Fruit fly (Drosophila melanogaster) whole organism, embryonic: ENCODE data around the gene cindr.

Source experiments
- Atf3 ChIP-seq: fragments of 200-800 bp; sonication (Bioruptor generic); optimal IDR thresholded peaks from 3 replicates; lab custom pipeline; 2016; ENCODE audit warnings: missing biosample characterization, missing genetic modification characterization
- B-H2 ChIP-seq: fragments of 200-800 bp; sonication (Bioruptor generic); optimal IDR thresholded peaks from 2 replicates; lab custom pipeline; 2018; ENCODE audit warnings: missing biosample characterization, mild to moderate bottlenecking, missing genetic modification characterization
- CG10209 ChIP-seq: fragments of 200-800 bp; sonication (Bioruptor generic); optimal IDR thresholded peaks from 3 replicates; lab custom pipeline; 2017; ENCODE audit warnings: missing biosample characterization, mild to moderate bottlenecking, missing genetic modification characterization, missing genetic modification reagents
- CG10543 ChIP-seq: fragments of 200-800 bp; sonication (Bioruptor generic); optimal IDR thresholded peaks from 3 replicates; lab custom pipeline; 2017; ENCODE audit warnings: missing biosample characterization, mild to moderate bottlenecking, missing genetic modification characterization, moderate library complexity
- CG11085 ChIP-seq: fragments of 200-800 bp; sonication (Bioruptor generic); IDR thresholded peaks from 2 replicates; pipeline ENCODE4 v1.3.6; 2022; ENCODE audit warnings: missing biosample characterization, missing genetic modification characterization
- CG12659 ChIP-seq: fragments of 200-800 bp; sonication (Bioruptor generic); optimal IDR thresholded peaks from 3 replicates; lab custom pipeline; 2017; ENCODE audit warnings: mild to moderate bottlenecking, missing biosample characterization, missing genetic modification reagents, missing genetic modification characterization
- CG13624 ChIP-seq: fragments of 200-800 bp; sonication (Bioruptor generic); optimal IDR thresholded peaks from 2 replicates; lab custom pipeline; 2016; ENCODE audit warnings: missing biosample characterization, missing genetic modification characterization
- CG15514 ChIP-seq: fragments of 200-800 bp; sonication (Bioruptor generic); optimal IDR thresholded peaks from 3 replicates; lab custom pipeline; 2017; ENCODE audit warnings: missing biosample characterization, missing genetic modification characterization, mild to moderate bottlenecking, moderate library complexity, missing genetic modification reagents
- CG15696 ChIP-seq: fragments of 200-800 bp; sonication (Bioruptor generic); optimal IDR thresholded peaks from 2 replicates; lab custom pipeline; 2019; ENCODE audit warnings: missing biosample characterization, mild to moderate bottlenecking, missing genetic modification characterization, moderate library complexity
- CG16779 ChIP-seq: fragments of 200-800 bp; sonication (Bioruptor generic); IDR thresholded peaks from 2 replicates; pipeline ENCODE4 v1.3.6; 2022; ENCODE audit warnings: missing biosample characterization, missing genetic modification characterization
- CG18476 ChIP-seq: fragments of 200-800 bp; sonication (Bioruptor generic); optimal IDR thresholded peaks from 2 replicates; lab custom pipeline; 2016; ENCODE audit warnings: missing biosample characterization, mild to moderate bottlenecking, missing genetic modification characterization
- CG2889 ChIP-seq: fragments of 200-800 bp; sonication (Bioruptor generic); IDR thresholded peaks from 3 replicates; pipeline ENCODE4 v1.3.6; 2022; ENCODE audit warnings: missing biosample characterization, missing genetic modification characterization
- CG34376 ChIP-seq: fragments of 200-800 bp; sonication (Bioruptor generic); optimal IDR thresholded peaks from 2 replicates; lab custom pipeline; 2018; ENCODE audit warnings: missing biosample characterization, mild to moderate bottlenecking, missing genetic modification characterization
- CG7357 ChIP-seq: fragments of 200-800 bp; sonication (Bioruptor generic); IDR thresholded peaks from 3 replicates; pipeline ENCODE4 v1.3.6; 2022; ENCODE audit warnings: missing biosample characterization, missing genetic modification characterization
- CG7556 ChIP-seq: fragments of 200-800 bp; sonication (Bioruptor generic); optimal IDR thresholded peaks from 2 replicates; lab custom pipeline; 2017; ENCODE audit warnings: missing biosample characterization, mild to moderate bottlenecking, missing genetic modification characterization
- CG7963 ChIP-seq: fragments of 200-800 bp; sonication (Bioruptor generic); IDR thresholded peaks from 3 replicates; pipeline ENCODE4 v1.3.6; 2022; ENCODE audit warnings: missing biosample characterization, missing genetic modification characterization; ENCODE audit not compliant: partially characterized antibody
- CG9797 ChIP-seq: fragments of 200-800 bp; sonication (Bioruptor generic); optimal IDR thresholded peaks from 3 replicates; lab custom pipeline; 2018; ENCODE audit warnings: missing biosample characterization, mild to moderate bottlenecking, missing genetic modification characterization
- Dfd ChIP-seq, 2 experiments: fragments of >200 bp; optimal IDR thresholded peaks; 2 replicates each; lab custom pipeline; 2017; ENCODE audit warnings: missing biosample characterization in 2 of 2, missing genetic modification characterization in 2 of 2
- GATAe ChIP-seq: fragments of 200-800 bp; sonication (Bioruptor generic); conservative IDR thresholded peaks from 2 replicates; pipeline ENCODE4 v1.3.6; 2022; ENCODE audit warnings: missing biosample characterization, missing genetic modification characterization
- HHEX ChIP-seq: fragments of 200-800 bp; sonication (Bioruptor generic); optimal IDR thresholded peaks from 3 replicates; lab custom pipeline; 2017; ENCODE audit warnings: missing biosample characterization, mild to moderate bottlenecking, missing genetic modification characterization, missing genetic modification reagents
- HLHmδ ChIP-seq: fragments of 200-800 bp; sonication (Bioruptor generic); optimal IDR thresholded peaks from 2 replicates; lab custom pipeline; 2018; ENCODE audit warnings: missing biosample characterization, mild to moderate bottlenecking, missing genetic modification characterization, moderate library complexity
- Hmx ChIP-seq: fragments of 200-800 bp; sonication (Bioruptor generic); optimal IDR thresholded peaks from 2 replicates; lab custom pipeline; 2016; ENCODE audit warnings: missing biosample characterization, missing genetic modification characterization
- Kr ChIP-seq: fragments of 200-800 bp; sonication (Bioruptor generic); optimal IDR thresholded peaks from 2 replicates; lab custom pipeline; 2017; ENCODE audit warnings: missing biosample characterization, mild to moderate bottlenecking, missing genetic modification characterization
- Neu2 ChIP-seq: fragments of 200-800 bp; sonication (Bioruptor generic); optimal IDR thresholded peaks from 3 replicates; lab custom pipeline; 2016; ENCODE audit warnings: missing biosample characterization, missing genetic modification characterization, borderline replicate concordance
- Ptx1 ChIP-seq: fragments of 200-800 bp; sonication (Bioruptor generic); IDR thresholded peaks from 2 replicates; pipeline ENCODE4 v1.3.6; 2022; ENCODE audit warnings: missing biosample characterization, missing genetic modification characterization
- Sin3A ChIP-seq: fragments of >200 bp; optimal IDR thresholded peaks from 2 replicates; lab custom pipeline; 2018
- Six4 ChIP-seq: fragments of 200-800 bp; sonication (Bioruptor generic); optimal IDR thresholded peaks from 2 replicates; lab custom pipeline; 2016; ENCODE audit warnings: missing biosample characterization, missing genetic modification characterization
- Sry-β ChIP-seq: fragments of 200-800 bp; sonication (Bioruptor generic); optimal IDR thresholded peaks from 2 replicates; lab custom pipeline; 2018; ENCODE audit warnings: missing biosample characterization, mild to moderate bottlenecking, missing genetic modification characterization, moderate library complexity
- Usf ChIP-seq: fragments of 200-800 bp; sonication (Bioruptor generic); optimal IDR thresholded peaks from 2 replicates; lab custom pipeline; 2017; ENCODE audit warnings: missing genotype, missing biosample characterization, missing genetic modification characterization
- YL-1 ChIP-seq: fragments of 200-800 bp; sonication (Bioruptor generic); optimal IDR thresholded peaks from 3 replicates; lab custom pipeline; 2017; ENCODE audit warnings: missing biosample characterization, mild to moderate bottlenecking, missing genetic modification characterization
- ara ChIP-seq: fragments of 200-800 bp; sonication (Bioruptor generic); IDR thresholded peaks from 2 replicates; pipeline ENCODE4 v1.3.6; 2022; ENCODE audit warnings: missing biosample characterization, missing genetic modification characterization
- ato ChIP-seq: fragments of 200-800 bp; sonication (Bioruptor generic); IDR thresholded peaks from 2 replicates; pipeline ENCODE4 v1.3.6; 2022; ENCODE audit warnings: missing biosample characterization, missing genetic modification characterization; ENCODE audit not compliant: partially characterized antibody
- chif ChIP-seq, 2 experiments: fragments of 200-800 bp; sonication (Bioruptor generic); optimal IDR thresholded peaks; 3 replicates each; lab custom pipeline; 2016; ENCODE audit warnings: missing biosample characterization in 2 of 2, missing genetic modification characterization in 2 of 2
- corto ChIP-seq: fragments of 200-800 bp; sonication (Bioruptor generic); optimal IDR thresholded peaks from 2 replicates; lab custom pipeline; 2016; ENCODE audit warnings: missing biosample characterization, mild to moderate bottlenecking, missing genetic modification characterization, moderate library complexity
- exex ChIP-seq: fragments of 200-800 bp; sonication (Bioruptor generic); optimal IDR thresholded peaks from 4 replicates; lab custom pipeline; 2018; ENCODE audit warnings: missing biosample characterization, mild to moderate bottlenecking, missing genetic modification characterization, moderate library complexity
- eyg ChIP-seq: fragments of 200-800 bp; sonication (Bioruptor generic); optimal IDR thresholded peaks from 3 replicates; lab custom pipeline; 2016; ENCODE audit warnings: missing biosample characterization, missing genetic modification characterization
- fd102C ChIP-seq: fragments of 200-800 bp; sonication (Bioruptor generic); optimal IDR thresholded peaks from 2 replicates; lab custom pipeline; 2018; ENCODE audit warnings: missing biosample characterization, mild to moderate bottlenecking, missing genetic modification characterization, moderate library complexity
- gem ChIP-seq: fragments of 200-800 bp; sonication (Bioruptor generic); optimal IDR thresholded peaks from 2 replicates; lab custom pipeline; 2019; ENCODE audit warnings: missing biosample characterization, mild to moderate bottlenecking, missing genetic modification characterization, moderate library complexity
- hbn ChIP-seq: fragments of 200-800 bp; sonication (Bioruptor generic); IDR thresholded peaks from 2 replicates; pipeline ENCODE4 v1.3.6; 2022; ENCODE audit warnings: missing biosample characterization, missing genetic modification characterization; ENCODE audit not compliant: partially characterized antibody
- lab ChIP-seq: fragments of 200-800 bp; sonication (Bioruptor generic); optimal IDR thresholded peaks from 3 replicates; lab custom pipeline; 2017; ENCODE audit warnings: missing biosample characterization, missing genetic modification characterization, mild to moderate bottlenecking, moderate library complexity, missing genetic modification reagents
- nmo ChIP-seq: fragments of 200-800 bp; sonication (Bioruptor generic); optimal IDR thresholded peaks from 2 replicates; lab custom pipeline; 2018; ENCODE audit warnings: missing biosample characterization, mild to moderate bottlenecking, missing genetic modification characterization, moderate library complexity
- otp ChIP-seq: fragments of 200-800 bp; sonication (Bioruptor generic); IDR thresholded peaks from 3 replicates; pipeline ENCODE4, ENCODE4 v1.3.6; 2022; ENCODE audit warnings: missing biosample characterization, missing genetic modification characterization
- run ChIP-seq: fragments of 200-800 bp; sonication (Bioruptor generic); optimal IDR thresholded peaks from 3 replicates; lab custom pipeline; 2018; ENCODE audit warnings: missing biosample characterization, mild to moderate bottlenecking, missing genetic modification characterization
- sens ChIP-seq: fragments of 200-800 bp; sonication (Bioruptor generic); peaks from one replicate; lab custom pipeline; 2016; ENCODE audit warnings: missing biosample characterization, missing genetic modification characterization
- sima ChIP-seq: fragments of 200-800 bp; sonication (Bioruptor generic); optimal IDR thresholded peaks from 2 replicates; lab custom pipeline; 2016; ENCODE audit warnings: missing biosample characterization, missing genetic modification characterization
- sug ChIP-seq: fragments of 200-800 bp; optimal IDR thresholded peaks from 2 replicates; lab custom pipeline; 2019; ENCODE audit warnings: missing biosample characterization, mild to moderate bottlenecking, missing genetic modification characterization, moderate library complexity
- trem ChIP-seq: fragments of 200-800 bp; optimal IDR thresholded peaks from 3 replicates; lab custom pipeline; 2019; ENCODE audit warnings: missing biosample characterization, mild to moderate bottlenecking, missing genetic modification characterization, moderate library complexity
- tx ChIP-seq: fragments of 200-800 bp; sonication (Bioruptor generic); optimal IDR thresholded peaks from 2 replicates; lab custom pipeline; 2016; ENCODE audit warnings: missing biosample characterization, missing genetic modification characterization
- z ChIP-seq: fragments of 200-800 bp; sonication (Bioruptor generic); IDR thresholded peaks from 3 replicates; pipeline ENCODE4 v1.3.6; 2022; ENCODE audit warnings: missing biosample characterization, missing genetic modification characterization
- zfh1 ChIP-seq: fragments of 200-800 bp; sonication (Bioruptor generic); IDR thresholded peaks from 3 replicates; pipeline ENCODE4 v1.3.6; 2022; ENCODE audit warnings: missing biosample characterization, missing genetic modification characterization

cindr gene

DNA sequence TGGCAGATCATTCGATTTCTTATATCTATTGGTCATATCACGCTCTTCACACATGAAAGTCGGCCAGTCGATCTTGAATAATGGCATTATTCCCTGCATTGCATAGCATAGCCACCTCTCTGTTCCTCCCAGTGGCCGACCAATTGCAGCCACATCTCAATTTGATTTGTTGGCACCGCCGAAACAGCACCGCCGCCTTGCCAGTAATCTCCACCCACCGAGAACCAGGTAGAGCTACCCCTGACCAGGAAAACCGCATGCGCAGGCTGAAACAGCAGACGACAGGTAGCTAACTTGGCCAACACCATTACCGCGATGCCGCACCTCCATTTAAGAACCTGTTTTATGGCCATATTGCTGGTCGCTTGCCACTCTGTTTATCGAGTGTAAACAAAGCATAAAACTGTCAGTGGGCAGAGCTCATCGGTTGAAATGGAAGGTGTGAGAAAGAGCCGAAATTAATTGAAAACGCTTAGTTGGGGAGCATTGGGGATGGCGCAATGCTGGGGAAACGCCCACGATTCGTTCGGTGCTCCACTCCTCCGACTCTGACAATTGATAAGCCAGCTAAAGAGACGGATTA lies 41.4 kb upstream of the cindr start (continued):
- TF ChIP-seq HHEX, result peak; percentile 31
- TF ChIP-seq CG18476 (GFP tag; lab: Kevin White, UChicago), result no peak
- no peak for TF ChIP-seq nmo (GFP tag; lab: Kevin White, UChicago)
- no peak for TF ChIP-seq CG7963 (GFP tag; lab: Robert Waterston, UW)
- TF ChIP-seq sug, result no peak
- peak; percentile 2 for TF ChIP-seq trem (tag; lab: Kevin White, UChicago)
- no peak for TF ChIP-seq corto
- no peak for TF ChIP-seq ato (GFP tag; lab: Robert Waterston, UW)
- no peak for TF ChIP-seq sima (GFP tag; lab: Kevin White, UChicago)
- TF ChIP-seq z (GFP tag; lab: Robert Waterston, UW), result no peak
- no peak for TF ChIP-seq eyg (GFP tag; lab: Kevin White, UChicago)
- no peak for TF ChIP-seq CG16779 (GFP tag; lab: Robert Waterston, UW)
- TF ChIP-seq CG7357 (GFP tag; lab: Robert Waterston, UW), result no peak
- peak; percentile 71 for TF ChIP-seq CG15696 (tag; lab: Kevin White, UChicago)
- TF ChIP-seq tx (GFP tag; lab: Kevin White, UChicago), result no peak
- peak; percentile 3 for TF ChIP-seq lab (GFP tag; lab: Kevin White, UChicago)
- TF ChIP-seq sens (GFP tag; lab: Kevin White, UChicago), result peak; percentile 83
- TF ChIP-seq CG9797, result no peak
- peak; percentile 25 for TF ChIP-seq CG10209 (GFP tag; lab: Kevin White, UChicago)
- TF ChIP-seq zfh1 (GFP tag; lab: Robert Waterston, UW), result 0 out of 3 replicates have a peak, but pooled peaks have one; percentile 5
- TF ChIP-seq CG10543 (GFP tag; lab: Kevin White, UChicago), result no peak
- TF ChIP-seq Ptx1 (GFP tag; lab: Robert Waterston, UW), result no peak
- no peak for TF ChIP-seq Atf3 (GFP tag; lab: Kevin White, UChicago)
- TF ChIP-seq Six4 (GFP tag; lab: Kevin White, UChicago), result no peak
- no peak for TF ChIP-seq CG15514 (GFP tag; lab: Kevin White, UChicago)
- no peak for TF ChIP-seq Usf
- no peak for TF ChIP-seq exex
- no peak for TF ChIP-seq B-H2
- no peak for TF ChIP-seq CG13624
- TF ChIP-seq Sin3A (lab: Kevin White, UChicago), result no peak
- no peak for TF ChIP-seq CG2889 (GFP tag; lab: Robert Waterston, UW)
- no peak for TF ChIP-seq CG12659 (GFP tag; lab: Kevin White, UChicago)
- peak; percentile 85 for TF ChIP-seq HLHmδ
- peak in 1 of 2 experiments; percentile 45 for TF ChIP-seq chif (GFP tag; optimal IDR thresholded peaks at IDR 0.05; lab: Kevin White, UChicago)
- peak; percentile 4 for TF ChIP-seq run (tag; lab: Kevin White, UChicago)
- TF ChIP-seq Dfd (GFP tag; optimal IDR thresholded peaks at IDR 0.05; lab: Kevin White, UChicago), result no peak
- peak; percentile 40 for TF ChIP-seq Kr (GFP tag; lab: Kevin White, UChicago)
- no peak for TF ChIP-seq hbn (GFP tag; lab: Robert Waterston, UW)
- no peak for TF ChIP-seq Hmx (GFP tag; lab: Kevin White, UChicago)
- peak; percentile 24 for TF ChIP-seq Sry-β
- peak; percentile 5 for TF ChIP-seq gem
- TF ChIP-seq CG7556 (GFP tag; lab: Kevin White, UChicago), result no peak
- no peak for TF ChIP-seq YL-1 (GFP tag; lab: Kevin White, UChicago)
- TF ChIP-seq Neu2 (GFP tag; lab: Kevin White, UChicago), result no peak
- TF ChIP-seq ara (GFP tag; lab: Robert Waterston, UW), result no peak
- TF ChIP-seq CG34376 (GFP tag; lab: Kevin White, UChicago), result no peak
- no peak for TF ChIP-seq CG11085 (GFP tag; lab: Robert Waterston, UW)
- no peak for TF ChIP-seq GATAe (GFP tag; lab: Robert Waterston, UW)
- TF ChIP-seq fd102C (GFP tag; lab: Kevin White, UChicago), result peak; percentile 83
- TF ChIP-seq otp (GFP tag; lab: Robert Waterston, UW), result peak; percentile 56; the same call in 1 of the 3 replicates
